Fruit fly (Drosophila melanogaster) whole organism, embryonic: ENCODE measurements around the gene CG32313.

Experiments used
- Ada2b ChIP-seq: fragments of 200-800 bp; sonication (Bioruptor generic); IDR thresholded peaks from 2 replicates; pipeline ENCODE4 v1.3.6; 2022; ENCODE audit warnings: missing biosample characterization, missing genetic modification characterization
- Antp ChIP-seq: fragments of 200-800 bp; sonication (Bioruptor generic); optimal IDR thresholded peaks from 3 replicates; lab custom pipeline; 2016; ENCODE audit warnings: missing biosample characterization, missing genetic modification characterization
- CG10543 ChIP-seq: fragments of 200-800 bp; sonication (Bioruptor generic); optimal IDR thresholded peaks from 3 replicates; lab custom pipeline; 2017; ENCODE audit warnings: missing biosample characterization, mild to moderate bottlenecking, missing genetic modification characterization, moderate library complexity
- CG11695 ChIP-seq: fragments of 200-800 bp; sonication (Bioruptor generic); IDR thresholded peaks from 3 replicates; pipeline ENCODE4 v1.3.6; 2022; ENCODE audit warnings: missing biosample characterization, missing genetic modification characterization
- CG12299 ChIP-seq: fragments of 200-800 bp; sonication (Bioruptor generic); optimal IDR thresholded peaks from 2 replicates; lab custom pipeline; 2018; ENCODE audit warnings: missing biosample characterization, mild to moderate bottlenecking, missing genetic modification characterization
- CG13287 ChIP-seq: fragments of 200-800 bp; sonication (Bioruptor generic); IDR thresholded peaks from 2 replicates; pipeline ENCODE4 v1.3.6; 2022; ENCODE audit warnings: missing biosample characterization, missing genetic modification characterization; ENCODE audit not compliant: partially characterized antibody
- CG17912 ChIP-seq: fragments of 200-800 bp; sonication (Bioruptor generic); optimal IDR thresholded peaks from 2 replicates; lab custom pipeline; 2018; ENCODE audit warnings: missing biosample characterization, mild to moderate bottlenecking, missing genetic modification characterization
- CG2678 ChIP-seq: fragments of 200-800 bp; sonication (Bioruptor generic); optimal IDR thresholded peaks from 3 replicates; lab custom pipeline; 2019; ENCODE audit warnings: missing biosample characterization, mild to moderate bottlenecking, missing genetic modification characterization, moderate library complexity
- CG34422 ChIP-seq: fragments of 200-800 bp; sonication (Bioruptor generic); IDR thresholded peaks from 3 replicates; pipeline ENCODE4 v1.3.6; 2022; ENCODE audit warnings: missing biosample characterization, missing genetic modification characterization
- CG5180 ChIP-seq: fragments of 200-800 bp; sonication (Bioruptor generic); optimal IDR thresholded peaks from 3 replicates; lab custom pipeline; 2017; ENCODE audit warnings: missing biosample characterization, missing genetic modification characterization, mild to moderate bottlenecking, moderate library complexity, missing genetic modification reagents
- CG6683 ChIP-seq: fragments of 200-800 bp; sonication (Bioruptor generic); optimal IDR thresholded peaks from 2 replicates; lab custom pipeline; 2017; ENCODE audit warnings: missing biosample characterization, mild to moderate bottlenecking, missing genetic modification characterization, missing genetic modification reagents
- CG7987 ChIP-seq: fragments of 200-800 bp; sonication (Bioruptor generic); optimal IDR thresholded peaks from 2 replicates; lab custom pipeline; 2018; ENCODE audit warnings: missing biosample characterization, mild to moderate bottlenecking, missing genetic modification characterization, moderate library complexity
- CG9797 ChIP-seq: fragments of 200-800 bp; sonication (Bioruptor generic); optimal IDR thresholded peaks from 3 replicates; lab custom pipeline; 2018; ENCODE audit warnings: missing biosample characterization, mild to moderate bottlenecking, missing genetic modification characterization
- Chrac-16 ChIP-seq: fragments of 200-800 bp; sonication (Bioruptor generic); optimal IDR thresholded peaks from 3 replicates; lab custom pipeline; 2016; ENCODE audit warnings: missing biosample characterization, missing genetic modification characterization
- Dll ChIP-seq: fragments of 200-800 bp; sonication (Bioruptor generic); IDR thresholded peaks from 4 replicates; pipeline ENCODE4 v1.3.6; 2022; ENCODE audit warnings: missing biosample characterization, missing genetic modification characterization; ENCODE audit not compliant: partially characterized antibody
- Gsc ChIP-seq: fragments of 200-800 bp; sonication (Bioruptor generic); IDR thresholded peaks from 2 replicates; pipeline ENCODE4 v1.3.6; 2022; ENCODE audit warnings: missing biosample characterization, missing genetic modification characterization
- Hmr ChIP-seq: fragments of 200-800 bp; sonication (Bioruptor generic); optimal IDR thresholded peaks from 3 replicates; lab custom pipeline; 2017; ENCODE audit warnings: mild to moderate bottlenecking, missing biosample characterization, missing genetic modification reagents, missing genetic modification characterization
- Hr3 ChIP-seq: fragments of 200-800 bp; sonication (Bioruptor generic); optimal IDR thresholded peaks from 3 replicates; lab custom pipeline; 2016; ENCODE audit warnings: missing biosample characterization, missing genetic modification characterization
- Neu2 ChIP-seq: fragments of 200-800 bp; sonication (Bioruptor generic); optimal IDR thresholded peaks from 3 replicates; lab custom pipeline; 2016; ENCODE audit warnings: missing biosample characterization, missing genetic modification characterization, borderline replicate concordance
- Oli ChIP-seq: fragments of 200-800 bp; sonication (Bioruptor generic); optimal IDR thresholded peaks from 2 replicates; lab custom pipeline; 2018; ENCODE audit warnings: missing biosample characterization, mild to moderate bottlenecking, missing genetic modification characterization, moderate library complexity
- Opbp ChIP-seq: fragments of 200-800 bp; sonication (Bioruptor generic); IDR thresholded peaks from 3 replicates; pipeline ENCODE4 v1.3.6; 2022; ENCODE audit warnings: missing biosample characterization, missing genetic modification characterization; ENCODE audit not compliant: partially characterized antibody
- PHDP ChIP-seq: fragments of 200-800 bp; sonication (Bioruptor generic); optimal IDR thresholded peaks from 3 replicates; lab custom pipeline; 2018; ENCODE audit warnings: missing biosample characterization, mild to moderate bottlenecking, missing genetic modification characterization, moderate library complexity
- Sry-β ChIP-seq: fragments of 200-800 bp; sonication (Bioruptor generic); optimal IDR thresholded peaks from 2 replicates; lab custom pipeline; 2018; ENCODE audit warnings: missing biosample characterization, mild to moderate bottlenecking, missing genetic modification characterization, moderate library complexity
- ash1 ChIP-seq: fragments of 200-800 bp; sonication (Bioruptor generic); optimal IDR thresholded peaks from 2 replicates; lab custom pipeline; 2018; ENCODE audit warnings: missing biosample characterization, mild to moderate bottlenecking, missing genetic modification characterization
- az2 ChIP-seq: fragments of 200-800 bp; sonication (Bioruptor generic); optimal IDR thresholded peaks from 3 replicates; lab custom pipeline; 2016; ENCODE audit warnings: missing biosample characterization, missing genetic modification characterization
- chif ChIP-seq, 2 experiments: fragments of 200-800 bp; sonication (Bioruptor generic); optimal IDR thresholded peaks; 3 replicates each; lab custom pipeline; 2016; ENCODE audit warnings: missing biosample characterization in 2 of 2, missing genetic modification characterization in 2 of 2
- chinmo ChIP-seq: fragments of 200-800 bp; sonication (Bioruptor generic); IDR thresholded peaks from 4 replicates; pipeline ENCODE4 v1.3.6; 2022; ENCODE audit warnings: missing biosample characterization, missing genetic modification characterization; ENCODE audit not compliant: partially characterized antibody
- crc ChIP-seq: fragments of 200-800 bp; sonication (Bioruptor generic); optimal IDR thresholded peaks from 2 replicates; lab custom pipeline; 2016; ENCODE audit warnings: missing biosample characterization, missing genetic modification characterization
- da ChIP-seq: fragments of 200-800 bp; sonication (Bioruptor generic); optimal IDR thresholded peaks from 2 replicates; lab custom pipeline; 2016; ENCODE audit warnings: missing biosample characterization, missing genetic modification characterization
- dpn ChIP-seq, 2 experiments: fragments of 200-800 bp; sonication (Bioruptor generic); optimal IDR thresholded peaks; 3 replicates each; lab custom pipeline; 2016; ENCODE audit warnings: missing biosample characterization in 2 of 2, missing genetic modification characterization in 2 of 2
- dysf ChIP-seq: fragments of 200-800 bp; sonication (Bioruptor generic); IDR thresholded peaks from 3 replicates; pipeline ENCODE4 v1.3.6; 2022; ENCODE audit warnings: missing biosample characterization, missing genetic modification characterization
- ham ChIP-seq: fragments of 200-800 bp; sonication (Bioruptor generic); IDR thresholded peaks from 2 replicates; pipeline ENCODE4 v1.3.6; 2022; ENCODE audit warnings: missing biosample characterization, missing genetic modification characterization
- kay ChIP-seq: fragments of 200-800 bp; sonication (Bioruptor generic); optimal IDR thresholded peaks from 2 replicates; lab custom pipeline; 2016; ENCODE audit warnings: missing biosample characterization, missing genetic modification characterization
- kni ChIP-seq: fragments of 200-800 bp; sonication (Bioruptor generic); optimal IDR thresholded peaks from 3 replicates; lab custom pipeline; 2017; ENCODE audit warnings: mild to moderate bottlenecking, missing biosample characterization, missing genetic modification reagents, missing genetic modification characterization
- lov ChIP-seq, 2 experiments: fragments of 200-800 bp in 1 of 2; fragments of >200 bp in 1 of 2; sonication (Bioruptor generic) in 1 of 2; IDR thresholded peaks in 1 of 2; optimal IDR thresholded peaks in 1 of 2; 2 replicates in 1 of 2; 3 replicates in 1 of 2; pipeline versions ENCODE4 v1.3.6 to Lab custom; 2017 to 2022; ENCODE audit warnings: missing biosample characterization in 1 of 2, missing genetic modification characterization in 1 of 2
- mam ChIP-seq: fragments of 200-800 bp; sonication (Bioruptor generic); optimal IDR thresholded peaks from 3 replicates; lab custom pipeline; 2016; ENCODE audit warnings: missing biosample characterization, missing genetic modification characterization
- onecut ChIP-seq: fragments of 200-800 bp; sonication (Bioruptor generic); IDR thresholded peaks from 2 replicates; pipeline ENCODE4 v1.3.6; 2022; ENCODE audit warnings: missing biosample characterization, missing genetic modification characterization
- pan ChIP-seq, 4 experiments: fragments of >200 bp in 3 of 4; fragments of 200-800 bp in 1 of 4; sonication (Bioruptor generic) in 1 of 4; optimal IDR thresholded peaks in 3 of 4; IDR thresholded peaks in 1 of 4; 2 replicates each; pipeline versions ENCODE4 v1.3.6 to Lab custom; 2017 to 2022; ENCODE audit warnings: missing biosample characterization in 2 of 4, missing genetic modification characterization in 2 of 4, mixed read lengths in 1 of 4
- pfk ChIP-seq: fragments of 200-800 bp; sonication (Bioruptor generic); optimal IDR thresholded peaks from 2 replicates; lab custom pipeline; 2018; ENCODE audit warnings: missing biosample characterization, mild to moderate bottlenecking, missing genetic modification characterization, moderate library complexity
- sc ChIP-seq, 3 experiments: fragments of >200 bp in 2 of 3; fragments of 200-800 bp in 1 of 3; sonication (Bioruptor generic) in 1 of 3; optimal IDR thresholded peaks; 2 replicates in 2 of 3; 3 replicates in 1 of 3; lab custom pipeline; 2017; ENCODE audit warnings: mild to moderate bottlenecking in 1 of 3, missing biosample characterization in 1 of 3, missing genetic modification characterization in 1 of 3, missing genetic modification reagents in 1 of 3
- shn ChIP-seq: fragments of 200-800 bp; sonication (Bioruptor generic); optimal IDR thresholded peaks from 3 replicates; lab custom pipeline; 2016; ENCODE audit warnings: missing biosample characterization, missing genetic modification characterization
- so ChIP-seq: fragments of 200-800 bp; sonication (Bioruptor generic); IDR thresholded peaks from 3 replicates; pipeline ENCODE4 v1.3.6; 2022; ENCODE audit warnings: missing biosample characterization, missing genetic modification characterization
- ttk ChIP-seq: fragments of 200-800 bp; sonication (Bioruptor generic); IDR thresholded peaks from 2 replicates; pipeline ENCODE4 v2.1.2; 2022; ENCODE audit warnings: missing biosample characterization, missing genetic modification characterization
- zen ChIP-seq: fragments of 200-800 bp; sonication (Bioruptor generic); optimal IDR thresholded peaks from 3 replicates; lab custom pipeline; 2018; ENCODE audit warnings: missing biosample characterization, mild to moderate bottlenecking, missing genetic modification characterization, moderate library complexity
- zen2 ChIP-seq: fragments of 200-800 bp; sonication (Bioruptor generic); IDR thresholded peaks from 3 replicates; pipeline ENCODE4 v1.3.6; 2022; ENCODE audit warnings: missing biosample characterization, missing genetic modification characterization; ENCODE audit not compliant: partially characterized antibody
- zfh1 ChIP-seq: fragments of 200-800 bp; sonication (Bioruptor generic); IDR thresholded peaks from 3 replicates; pipeline ENCODE4 v1.3.6; 2022; ENCODE audit warnings: missing biosample characterization, missing genetic modification characterization

Gene CG32313

dm6 chr3L:1591692-1592371 lies 46.3 kb upstream of the CG32313 start (continued):
- TF ChIP-seq lov (optimal IDR thresholded peaks at IDR 0.05; lab: Kevin White, UChicago) (no peak), lov (GFP tag; IDR thresholded peaks at IDR 0.05; lab: Robert Waterston, UW) (0 out of 3 replicates have a peak, but pooled peaks have one; percentile 31), crc (peak; percentile 71), chinmo (no peak), ttk (GFP tag; lab: Robert Waterston, UW) (no peak), Gsc (GFP tag; lab: Robert Waterston, UW) (no peak), dysf (GFP tag; lab: Robert Waterston, UW) (peak; percentile 43; the same call in 1 of the 3 replicates), CG10543 (GFP tag; lab: Kevin White, UChicago) (peak; percentile 82), zen2 (GFP tag; lab: Robert Waterston, UW) (no peak), CG13287 (GFP tag; lab: Robert Waterston, UW) (no peak), CG2678 (tag; lab: Kevin White, UChicago) (peak; percentile 88), so (peak; percentile 66; the same call in 1 of the 3 replicates), Dll (GFP tag; lab: Robert Waterston, UW) (no peak), mam (GFP tag; lab: Kevin White, UChicago) (peak; percentile 62), Antp (no peak), CG9797 (GFP tag; lab: Kevin White, UChicago) (no peak), da (GFP tag; lab: Kevin White, UChicago) (no peak), CG12299 (tag; lab: Kevin White, UChicago) (peak; percentile 79), Ada2b (peak; percentile 52), dpn (GFP tag; optimal IDR thresholded peaks at IDR 0.05; lab: Kevin White, UChicago) (peak in 1 of 2 experiments; percentile 78), CG17912 (peak; percentile 7), CG6683 (GFP tag; lab: Kevin White, UChicago) (peak; percentile 79), Hmr (GFP tag; lab: Kevin White, UChicago) (peak; percentile 94), az2 (GFP tag; lab: Kevin White, UChicago) (no peak), pfk (GFP tag; lab: Kevin White, UChicago) (peak; percentile 46), Chrac-16 (GFP tag; lab: Kevin White, UChicago) (no peak), CG5180 (GFP tag; lab: Kevin White, UChicago) (peak; percentile 68), CG34422 (GFP tag; lab: Robert Waterston, UW) (no peak), ham (GFP tag; lab: Robert Waterston, UW) (no peak), kni (GFP tag; lab: Kevin White, UChicago) (no peak), Hr3 (GFP tag; lab: Kevin White, UChicago) (no peak), shn (no peak), kay (peak; percentile 30), CG11695 (GFP tag; lab: Robert Waterston, UW) (peak; percentile 69; the same call in 1 of the 3 replicates), pan (optimal IDR thresholded peaks at IDR 0.05; lab: Kevin White, UChicago) (no peak), pan (GFP tag; optimal IDR thresholded peaks at IDR 0.05 in 1 of 2, IDR thresholded peaks at IDR 0.05 in 1 of 2) (peak in 1 of 2 experiments; percentile 55), ash1 (GFP tag; lab: Kevin White, UChicago) (peak; percentile 79), CG7987 (GFP tag; lab: Kevin White, UChicago) (peak; percentile 96), sc (optimal IDR thresholded peaks at IDR 0.05; lab: Kevin White, UChicago) (no peak), sc (GFP tag; optimal IDR thresholded peaks at IDR 0.05; lab: Kevin White, UChicago) (no peak), Neu2 (GFP tag; lab: Kevin White, UChicago) (no peak), Opbp (GFP tag; lab: Robert Waterston, UW) (no peak), Oli (tag; lab: Kevin White, UChicago) (peak; percentile 3), onecut (GFP tag; lab: Robert Waterston, UW) (peak; percentile 66), zfh1 (GFP tag; lab: Robert Waterston, UW) (0 out of 3 replicates have a peak, but pooled peaks have one; percentile 36), Sry-β (GFP tag; lab: Kevin White, UChicago) (no peak), zen (tag; lab: Kevin White, UChicago) (no peak), PHDP (tag; lab: Kevin White, UChicago) (peak; percentile 87), chif (GFP tag; optimal IDR thresholded peaks at IDR 0.05; lab: Kevin White, UChicago) (peak in 1 of 2 experiments; percentile 43)
